Fruit fly (Drosophila melanogaster) whole organism, pupa: Measurements from ENCODE around the gene Cad89D.

Experiments used
- CG10348 ChIP-seq: fragments of 200-800 bp; sonication (Bioruptor generic); IDR thresholded peaks from 2 replicates; pipeline ENCODE4 v1.3.6; 2022; ENCODE audit warnings: missing biosample characterization, missing genetic modification characterization
- CG12605 ChIP-seq: fragments of 200-800 bp; sonication (Bioruptor generic); IDR thresholded peaks from 2 replicates; pipeline ENCODE4 v1.3.6; 2022; ENCODE audit warnings: missing biosample characterization, missing genetic modification characterization
- CG13204 ChIP-seq: fragments of 200-800 bp; sonication (Bioruptor generic); optimal IDR thresholded peaks from 2 replicates; lab custom pipeline; 2018; ENCODE audit warnings: missing biosample characterization, mild to moderate bottlenecking, missing genetic modification characterization, moderate library complexity
- CG14655 ChIP-seq: fragments of 200-800 bp; sonication (Bioruptor generic); optimal IDR thresholded peaks from 3 replicates; lab custom pipeline; 2017; ENCODE audit warnings: mild to moderate bottlenecking, missing biosample characterization, missing genetic modification reagents, missing genetic modification characterization
- CG15710 ChIP-seq: fragments of 200-800 bp; sonication (Bioruptor generic); optimal IDR thresholded peaks from 2 replicates; lab custom pipeline; 2018; ENCODE audit warnings: missing biosample characterization, mild to moderate bottlenecking, missing genetic modification characterization, moderate library complexity
- CG17806 ChIP-seq: fragments of 200-800 bp; sonication (Bioruptor generic); optimal IDR thresholded peaks from 2 replicates; lab custom pipeline; 2018; ENCODE audit warnings: missing biosample characterization, mild to moderate bottlenecking, missing genetic modification characterization, moderate library complexity
- CG32121 ChIP-seq: fragments of 200-800 bp; sonication (Bioruptor generic); IDR thresholded peaks from 2 replicates; pipeline ENCODE4 v1.3.6; 2022; ENCODE audit warnings: missing biosample characterization, missing genetic modification characterization
- CG34367 ChIP-seq: fragments of 200-800 bp; sonication (Bioruptor generic); optimal IDR thresholded peaks from 2 replicates; lab custom pipeline; 2018; ENCODE audit warnings: missing biosample characterization, mild to moderate bottlenecking, missing genetic modification characterization
- CG4496 ChIP-seq: fragments of 200-800 bp; sonication (Bioruptor generic); IDR thresholded peaks from 3 replicates; pipeline ENCODE4 v1.3.6; 2022; ENCODE audit warnings: missing biosample characterization, missing genetic modification characterization
- CG8159 ChIP-seq: fragments of 200-800 bp; sonication (Bioruptor generic); optimal IDR thresholded peaks from 3 replicates; lab custom pipeline; 2018; ENCODE audit warnings: missing biosample characterization, mild to moderate bottlenecking, missing genetic modification characterization, moderate library complexity
- CG8301 ChIP-seq: fragments of 200-800 bp; sonication (Bioruptor generic); optimal IDR thresholded peaks from 2 replicates; lab custom pipeline; 2018; ENCODE audit warnings: missing biosample characterization, mild to moderate bottlenecking, missing genetic modification characterization
- CG9948 ChIP-seq: fragments of 200-800 bp; sonication (Bioruptor generic); optimal IDR thresholded peaks from 2 replicates; lab custom pipeline; 2018; ENCODE audit warnings: missing biosample characterization, mild to moderate bottlenecking, missing genetic modification characterization, moderate library complexity
- D1 ChIP-seq: fragments of 200-800 bp; sonication (Bioruptor generic); optimal IDR thresholded peaks from 2 replicates; lab custom pipeline; 2018; ENCODE audit warnings: missing biosample characterization, mild to moderate bottlenecking, missing genetic modification characterization, moderate library complexity
- EcR ChIP-seq: fragments of 200-800 bp; sonication (Bioruptor generic); optimal IDR thresholded peaks from 3 replicates; lab custom pipeline; 2019; ENCODE audit warnings: missing biosample characterization, missing genetic modification characterization, mild to moderate bottlenecking, moderate library complexity, missing genetic modification reagents
- Ets98B ChIP-seq: fragments of 200-800 bp; sonication (Bioruptor generic); IDR thresholded peaks from 2 replicates; pipeline ENCODE4 v1.3.6; 2022; ENCODE audit warnings: missing biosample characterization, missing genetic modification characterization
- Pif1A ChIP-seq: fragments of 200-800 bp; sonication (Bioruptor generic); optimal IDR thresholded peaks from 3 replicates; lab custom pipeline; 2016; ENCODE audit warnings: missing biosample characterization, missing genetic modification characterization
- Pif1B ChIP-seq: fragments of 200-800 bp; sonication (Bioruptor generic); optimal IDR thresholded peaks from 3 replicates; lab custom pipeline; 2016; ENCODE audit warnings: missing biosample characterization, missing genetic modification characterization
- Snoo ChIP-seq: fragments of 200-800 bp; sonication (Bioruptor generic); optimal IDR thresholded peaks from 3 replicates; lab custom pipeline; 2017; ENCODE audit warnings: missing biosample characterization, mild to moderate bottlenecking, missing genetic modification characterization, inconsistent platforms
- fd96Ca ChIP-seq: fragments of 200-800 bp; sonication (Bioruptor generic); IDR thresholded peaks from 3 replicates; pipeline ENCODE4 v1.3.6; 2022; ENCODE audit warnings: missing biosample characterization, missing genetic modification characterization
- gl ChIP-seq: fragments of 200-800 bp; sonication (Bioruptor generic); optimal IDR thresholded peaks from 2 replicates; lab custom pipeline; 2018; ENCODE audit warnings: missing biosample characterization, mild to moderate bottlenecking, missing genetic modification characterization
- rn ChIP-seq: fragments of 200-800 bp; sonication (Bioruptor generic); IDR thresholded peaks from 2 replicates; pipeline ENCODE4 v1.3.6; 2022; ENCODE audit warnings: missing biosample characterization, missing genetic modification characterization

Cad89D gene

DNA sequence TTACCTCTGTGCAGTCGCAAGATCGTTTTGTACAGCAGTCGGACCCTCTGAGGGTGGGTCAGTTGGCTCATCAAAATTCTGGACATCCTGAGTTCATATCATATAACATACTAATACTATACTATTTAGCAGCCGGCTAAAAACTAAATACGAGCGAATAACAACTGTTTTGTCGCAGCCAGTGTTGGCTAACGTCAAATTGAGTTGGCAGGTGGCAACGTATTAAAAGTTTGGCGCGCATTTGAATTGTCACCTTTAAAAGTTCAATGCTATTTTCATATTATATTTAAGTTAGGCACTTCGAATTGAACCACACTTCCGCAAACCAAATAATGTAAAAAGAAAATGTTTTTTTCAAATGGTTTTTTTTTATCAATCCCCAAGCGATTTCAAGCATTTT lies 12.9 kb downstream of the Cad89D start, which contains the start of gene Sdhaf3:
Gene Sdhaf3 (minus strand): TSS at position 177 of the 400 bp plus-strand sequence.
- no peak for TF ChIP-seq CG17806 (tag; lab: Kevin White, UChicago)
- TF ChIP-seq Snoo (tag; lab: Kevin White, UChicago), result no peak
- no peak for TF ChIP-seq CG4496 (GFP tag; lab: Robert Waterston, UW)
- no peak for TF ChIP-seq CG8159 (tag; lab: Kevin White, UChicago)
- no peak for TF ChIP-seq CG9948 (tag; lab: Kevin White, UChicago)
- no peak for TF ChIP-seq CG14655 (GFP tag; lab: Kevin White, UChicago)
- no peak for TF ChIP-seq CG12605 (GFP tag; lab: Robert Waterston, UW)
- TF ChIP-seq CG32121, result no peak
- no peak for TF ChIP-seq CG8301 (tag; lab: Kevin White, UChicago)
- no peak for TF ChIP-seq D1 (tag; lab: Kevin White, UChicago)
- no peak for TF ChIP-seq Pif1A (GFP tag; lab: Kevin White, UChicago)
- no peak for TF ChIP-seq CG15710 (tag; lab: Kevin White, UChicago)

DNA sequence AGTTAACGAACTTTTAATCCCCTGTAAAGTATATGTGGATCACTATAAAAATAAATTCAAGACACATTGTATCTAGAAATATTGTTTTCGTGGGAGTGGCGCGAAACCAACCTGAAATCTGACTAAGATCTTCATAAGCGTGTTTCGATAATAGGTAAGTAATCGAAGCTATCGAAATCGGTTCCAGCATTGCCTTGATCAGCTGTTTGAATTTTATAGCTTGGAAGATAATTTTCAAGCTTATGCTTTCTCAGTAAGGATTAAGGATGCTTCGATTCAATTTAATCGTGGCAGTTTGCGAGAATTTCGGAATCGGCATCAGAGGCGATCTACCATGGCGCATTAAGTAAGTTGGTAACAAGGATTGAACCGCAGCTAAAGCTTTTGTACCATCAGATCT lies 14.2 kb downstream of the Cad89D start, which contains the start of gene Dhfr:
Gene Dhfr (plus strand): TSS at position 173 of the 400 bp plus-strand sequence.
- TF ChIP-seq CG4496 (GFP tag; lab: Robert Waterston, UW), result no peak
- TF ChIP-seq CG12605 (GFP tag; lab: Robert Waterston, UW), result no peak
- no peak for TF ChIP-seq CG14655 (GFP tag; lab: Kevin White, UChicago)
- no peak for TF ChIP-seq Ets98B (GFP tag; lab: Robert Waterston, UW)
- no peak for TF ChIP-seq CG32121
- no peak for TF ChIP-seq D1 (tag; lab: Kevin White, UChicago)
- TF ChIP-seq Pif1A (GFP tag; lab: Kevin White, UChicago), result no peak
- TF ChIP-seq CG17806 (tag; lab: Kevin White, UChicago), result no peak
- TF ChIP-seq CG8159 (tag; lab: Kevin White, UChicago), result no peak
- TF ChIP-seq CG10348 (GFP tag; lab: Robert Waterston, UW), result no peak
- TF ChIP-seq rn, result no peak
- no peak for TF ChIP-seq CG13204 (GFP tag; lab: Kevin White, UChicago)

DNA sequence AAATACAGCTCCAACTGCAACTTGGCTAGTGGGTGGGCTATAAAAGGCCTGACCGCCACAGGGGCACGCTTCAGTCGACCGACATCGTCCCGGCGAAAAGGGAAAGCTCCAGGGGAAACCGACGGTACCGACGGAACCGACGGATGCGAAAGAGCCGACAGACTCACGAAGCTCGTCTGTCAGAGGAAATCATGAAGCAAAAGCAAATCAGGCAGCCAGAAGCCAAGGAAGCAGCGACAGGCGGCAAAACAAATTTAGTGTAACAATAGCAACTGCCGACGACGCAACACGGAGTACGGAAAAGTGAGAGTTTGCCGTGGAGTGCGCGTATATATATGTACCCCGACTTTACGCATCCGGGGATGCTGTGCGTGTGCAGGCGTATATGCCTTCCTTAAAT lies 18.2 kb downstream of the Cad89D start, which contains the start of gene Gyc89Db:
Gene Gyc89Db (plus strand): TSS at position 78 of the 400 bp plus-strand sequence.
- TF ChIP-seq CG10348 (GFP tag; lab: Robert Waterston, UW), result no peak
- no peak for TF ChIP-seq Snoo (tag; lab: Kevin White, UChicago)
- no peak for TF ChIP-seq CG8159 (tag; lab: Kevin White, UChicago)
- TF ChIP-seq CG13204 (GFP tag; lab: Kevin White, UChicago), result no peak
- no peak for TF ChIP-seq fd96Ca (GFP tag; lab: Robert Waterston, UW)
- TF ChIP-seq CG9948 (tag; lab: Kevin White, UChicago), result no peak
- no peak for TF ChIP-seq gl (tag; lab: Kevin White, UChicago)
- TF ChIP-seq CG34367 (tag; lab: Kevin White, UChicago), result no peak
- TF ChIP-seq CG14655 (GFP tag; lab: Kevin White, UChicago), result no peak
- TF ChIP-seq CG17806 (tag; lab: Kevin White, UChicago), result no peak
- TF ChIP-seq Ets98B (GFP tag; lab: Robert Waterston, UW), result no peak
- TF ChIP-seq CG12605 (GFP tag; lab: Robert Waterston, UW), result no peak
- TF ChIP-seq rn, result no peak

DNA sequence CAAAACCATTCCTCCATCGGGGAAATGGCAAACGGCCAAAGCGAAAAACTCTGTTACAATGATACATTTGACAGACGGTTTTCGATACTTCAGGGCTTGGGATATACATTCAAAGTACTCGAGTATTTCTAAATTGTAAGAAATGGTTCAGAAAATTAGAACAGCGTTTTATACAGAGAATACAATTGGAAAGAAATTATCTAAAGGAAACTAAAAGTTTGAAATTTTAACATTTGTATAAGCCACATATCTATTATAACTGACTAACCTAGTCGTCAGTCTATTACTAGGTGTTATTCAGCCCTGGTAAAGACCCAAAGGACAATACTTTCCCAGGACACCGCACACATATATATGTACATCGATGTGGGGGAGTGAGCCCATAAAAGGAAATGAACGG lies 18.8 kb downstream of the Cad89D start:
- TF ChIP-seq CG14655 (GFP tag; lab: Kevin White, UChicago) (no peak), D1 (tag; lab: Kevin White, UChicago) (no peak), CG12605 (GFP tag; lab: Robert Waterston, UW) (no peak), CG34367 (tag; lab: Kevin White, UChicago) (no peak), fd96Ca (GFP tag; lab: Robert Waterston, UW) (no peak), rn (no peak), CG8301 (tag; lab: Kevin White, UChicago) (no peak), Ets98B (GFP tag; lab: Robert Waterston, UW) (no peak), CG9948 (tag; lab: Kevin White, UChicago) (no peak), Snoo (tag; lab: Kevin White, UChicago) (no peak), CG4496 (GFP tag; lab: Robert Waterston, UW) (no peak), CG13204 (GFP tag; lab: Kevin White, UChicago) (no peak), Pif1B (GFP tag; lab: Kevin White, UChicago) (no peak), Pif1A (GFP tag; lab: Kevin White, UChicago) (no peak), CG15710 (tag; lab: Kevin White, UChicago) (no peak), gl (tag; lab: Kevin White, UChicago) (no peak), CG10348 (GFP tag; lab: Robert Waterston, UW) (no peak), CG17806 (tag; lab: Kevin White, UChicago) (no peak), EcR (GFP tag; lab: Kevin White, UChicago) (no peak)

- TF ChIP-seq CG32121, result no peak
- TF ChIP-seq Snoo (tag; lab: Kevin White, UChicago), result no peak
- TF ChIP-seq CG12605 (GFP tag; lab: Robert Waterston, UW), result no peak
- TF ChIP-seq Ets98B (GFP tag; lab: Robert Waterston, UW), result no peak
- no peak for TF ChIP-seq rn
- no peak for TF ChIP-seq gl (tag; lab: Kevin White, UChicago)
- no peak for TF ChIP-seq Pif1B (GFP tag; lab: Kevin White, UChicago)
- TF ChIP-seq CG15710 (tag; lab: Kevin White, UChicago), result no peak
These were observed 22.9 kb downstream of the Cad89D start, which contains the start of gene Gyc89Da for dm6 chr3R:16472301-16472700. Gene Gyc89Da, plus strand, starts transcription at chr3R:16472601.
